Worm (Caenorhabditis elegans) whole organism, L2 larva: ENCODE results near the gene xpo-3.

Experiments used
- R02D3.7 ChIP-seq: fragments of 150-350 bp; optimal IDR thresholded peaks from 2 replicates; lab custom pipeline; 2014; ENCODE audit warnings: missing biosample characterization, missing genetic modification characterization
- elt-1 ChIP-seq: fragments of 150-350 bp; optimal IDR thresholded peaks from 2 replicates; lab custom pipeline; 2014; ENCODE audit warnings: missing biosample characterization, missing genetic modification characterization
- gmeb-1 ChIP-seq: fragments of 150-350 bp; optimal IDR thresholded peaks from 2 replicates; lab custom pipeline; 2014; ENCODE audit warnings: missing biosample characterization, missing genetic modification characterization
- nhr-237 ChIP-seq: fragments of 150-350 bp; optimal IDR thresholded peaks from 2 replicates; lab custom pipeline; 2014; ENCODE audit warnings: missing biosample characterization, missing genetic modification characterization
- nhr-25 ChIP-seq: fragments of 150-350 bp; sonication (generic microtip); optimal IDR thresholded peaks from 3 replicates; lab custom pipeline; 2014; ENCODE audit warnings: missing biosample characterization, missing genetic modification characterization
- skn-1 ChIP-seq: sonication (generic microtip); optimal IDR thresholded peaks from 2 replicates; lab custom pipeline; 2017; ENCODE audit warnings: missing biosample characterization, missing genetic modification characterization
- unc-39 ChIP-seq: fragments of 150-350 bp; optimal IDR thresholded peaks from 2 replicates; lab custom pipeline; 2014; ENCODE audit warnings: missing biosample characterization, missing genetic modification characterization
- unc-62 ChIP-seq: fragments of 150-350 bp; optimal IDR thresholded peaks from 2 replicates; lab custom pipeline; 2014; ENCODE audit warnings: missing biosample characterization, missing genetic modification reagents, missing genetic modification characterization
- zag-1 ChIP-seq: fragments of 150-350 bp; optimal IDR thresholded peaks from 2 replicates; lab custom pipeline; 2014; ENCODE audit warnings: missing biosample characterization, missing genetic modification characterization

ce11 chrIV:7933733-7934132 lies 9.9 kb upstream of the xpo-3 start, which contains the start of gene bbs-2:
- TF ChIP-seq unc-39 (tag; lab: Kevin White, UChicago) (no peak), gmeb-1 (tag; lab: Kevin White, UChicago) (no peak), R02D3.7 (tag; lab: Kevin White, UChicago) (no peak), nhr-237 (tag; lab: Kevin White, UChicago) (no peak), nhr-25 (tag; lab: Kevin White, UChicago) (no peak), elt-1 (tag; lab: Kevin White, UChicago) (no peak), skn-1 (tag; lab: Kevin White, UChicago) (no peak), zag-1 (tag; lab: Kevin White, UChicago) (no peak), unc-62 (no peak)
